Fruit fly (Drosophila melanogaster) whole organism, embryonic: Measurements from ENCODE around the gene mts.
A peak's percentile ranks its signal among the peaks of the same experiment; 100 is the strongest.

Source experiments
- Abd-B ChIP-seq: fragments of 200-800 bp; sonication (Bioruptor generic); optimal IDR thresholded peaks from 2 replicates; lab custom pipeline; 2018; ENCODE audit warnings: missing biosample characterization, mild to moderate bottlenecking, missing genetic modification characterization, moderate library complexity
- B-H1 ChIP-seq: fragments of 200-800 bp; sonication (Bioruptor generic); IDR thresholded peaks from 3 replicates; pipeline ENCODE4 v1.3.6; 2022; ENCODE audit warnings: missing biosample characterization, missing genetic modification characterization
- Bgb ChIP-seq: fragments of 200-800 bp; sonication (Bioruptor generic); IDR thresholded peaks from 2 replicates; pipeline ENCODE4 v1.3.6; 2022; ENCODE audit warnings: missing biosample characterization, missing genetic modification characterization; ENCODE audit not compliant: partially characterized antibody
- Blimp-1 ChIP-seq: fragments of 200-800 bp; sonication (Bioruptor generic); optimal IDR thresholded peaks from 3 replicates; lab custom pipeline; 2018; ENCODE audit warnings: missing biosample characterization, missing genetic modification characterization, mild to moderate bottlenecking, moderate library complexity, missing genetic modification reagents
- CG10431 ChIP-seq: fragments of 200-800 bp; sonication (Bioruptor generic); optimal IDR thresholded peaks from 3 replicates; lab custom pipeline; 2018; ENCODE audit warnings: missing biosample characterization, mild to moderate bottlenecking, missing genetic modification characterization
- CG10654 ChIP-seq: fragments of 200-800 bp; sonication (Bioruptor generic); optimal IDR thresholded peaks from 2 replicates; lab custom pipeline; 2016; ENCODE audit warnings: missing biosample characterization, missing genetic modification characterization
- CG11696 ChIP-seq: fragments of 200-800 bp; sonication (Bioruptor generic); IDR thresholded peaks from 2 replicates; pipeline ENCODE4 v1.3.6; 2022; ENCODE audit warnings: missing biosample characterization, missing genetic modification characterization
- CG13894 ChIP-seq: fragments of 200-800 bp; sonication (Bioruptor generic); optimal IDR thresholded peaks from 3 replicates; lab custom pipeline; 2018; ENCODE audit warnings: missing biosample characterization, mild to moderate bottlenecking, missing genetic modification characterization, moderate library complexity
- CG14860 ChIP-seq: fragments of 200-800 bp; sonication (Bioruptor generic); IDR thresholded peaks from 3 replicates; pipeline ENCODE4 v1.3.6; 2022; ENCODE audit warnings: missing biosample characterization, missing genetic modification characterization; ENCODE audit not compliant: partially characterized antibody
- CG15601 ChIP-seq: fragments of 200-800 bp; sonication (Bioruptor generic); optimal IDR thresholded peaks from 3 replicates; lab custom pipeline; 2019; ENCODE audit warnings: missing biosample characterization, mild to moderate bottlenecking, missing genetic modification characterization, moderate library complexity
- CG1647 ChIP-seq: fragments of 200-800 bp; sonication (Bioruptor generic); optimal IDR thresholded peaks from 3 replicates; lab custom pipeline; 2016; ENCODE audit warnings: missing biosample characterization, missing genetic modification characterization
- CG16813 ChIP-seq: fragments of 200-800 bp; sonication (Bioruptor generic); IDR thresholded peaks from 3 replicates; pipeline ENCODE4 v1.3.6; 2022; ENCODE audit warnings: missing biosample characterization, missing genetic modification characterization; ENCODE audit not compliant: partially characterized antibody
- CG17829 ChIP-seq: fragments of 200-800 bp; optimal IDR thresholded peaks from 2 replicates; lab custom pipeline; 2019; ENCODE audit warnings: missing biosample characterization, mild to moderate bottlenecking, missing genetic modification characterization, moderate library complexity
- CG2712 ChIP-seq: fragments of 200-800 bp; optimal IDR thresholded peaks from 3 replicates; lab custom pipeline; 2019; ENCODE audit warnings: missing biosample characterization, mild to moderate bottlenecking, missing genetic modification characterization, moderate library complexity
- CG33213 ChIP-seq: fragments of 200-800 bp; sonication (Bioruptor generic); optimal IDR thresholded peaks from 3 replicates; lab custom pipeline; 2016; ENCODE audit warnings: missing biosample characterization, missing genetic modification characterization
- CG34422 ChIP-seq: fragments of 200-800 bp; sonication (Bioruptor generic); IDR thresholded peaks from 3 replicates; pipeline ENCODE4 v1.3.6; 2022; ENCODE audit warnings: missing biosample characterization, missing genetic modification characterization
- CG6689 ChIP-seq: fragments of 200-800 bp; sonication (Bioruptor generic); IDR thresholded peaks from 2 replicates; pipeline ENCODE4 v1.3.6; 2022; ENCODE audit warnings: missing biosample characterization, missing genetic modification characterization
- Deaf1 ChIP-seq: fragments of 200-800 bp; optimal IDR thresholded peaks from 3 replicates; lab custom pipeline; 2019; ENCODE audit warnings: missing biosample characterization, mild to moderate bottlenecking, missing genetic modification characterization, moderate library complexity
- Dp ChIP-seq: fragments of 200-800 bp; sonication (Bioruptor generic); optimal IDR thresholded peaks from 2 replicates; lab custom pipeline; 2018; ENCODE audit warnings: missing biosample characterization, mild to moderate bottlenecking, missing genetic modification characterization, moderate library complexity
- Ets97D ChIP-seq: fragments of 200-800 bp; sonication (Bioruptor generic); optimal IDR thresholded peaks from 3 replicates; lab custom pipeline; 2016; ENCODE audit warnings: missing biosample characterization, missing genetic modification characterization
- HLH3B ChIP-seq: fragments of 200-800 bp; sonication (Bioruptor generic); IDR thresholded peaks from 2 replicates; pipeline ENCODE4 v1.3.6; 2022; ENCODE audit warnings: missing biosample characterization, missing genetic modification characterization
- HmgD ChIP-seq: fragments of 200-800 bp; sonication (Bioruptor generic); optimal IDR thresholded peaks from 3 replicates; lab custom pipeline; 2016; ENCODE audit warnings: missing biosample characterization, missing genetic modification characterization
- Hr51 ChIP-seq, 2 experiments: fragments of 200-800 bp; sonication (Bioruptor generic); optimal IDR thresholded peaks; 2 replicates in 1 of 2; 3 replicates in 1 of 2; lab custom pipeline; 2016 to 2018; ENCODE audit warnings: missing biosample characterization in 2 of 2, missing genetic modification characterization in 2 of 2, mild to moderate bottlenecking in 1 of 2, moderate library complexity in 1 of 2
- Med ChIP-seq: fragments of 200-800 bp; sonication (Bioruptor generic); peaks from one replicate; lab custom pipeline; 2016; ENCODE audit warnings: missing biosample characterization, missing genetic modification characterization, mild to moderate bottlenecking, inconsistent platforms, moderate library complexity
- Mes4 ChIP-seq: fragments of 200-800 bp; sonication (Bioruptor generic); optimal IDR thresholded peaks from 2 replicates; lab custom pipeline; 2016; ENCODE audit warnings: missing biosample characterization, missing genetic modification characterization
- Myb ChIP-seq: fragments of 200-800 bp; sonication (Bioruptor generic); optimal IDR thresholded peaks from 2 replicates; lab custom pipeline; 2016; ENCODE audit warnings: missing biosample characterization, missing genetic modification characterization
- Neu2 ChIP-seq: fragments of 200-800 bp; sonication (Bioruptor generic); optimal IDR thresholded peaks from 3 replicates; lab custom pipeline; 2016; ENCODE audit warnings: missing biosample characterization, missing genetic modification characterization, borderline replicate concordance
- Scr ChIP-seq: fragments of 200-800 bp; sonication (Bioruptor generic); IDR thresholded peaks from 2 replicates; pipeline ENCODE4 v1.3.6; 2022; ENCODE audit warnings: missing biosample characterization, missing genetic modification characterization; ENCODE audit not compliant: partially characterized antibody
- Sry-β ChIP-seq: fragments of 200-800 bp; sonication (Bioruptor generic); optimal IDR thresholded peaks from 2 replicates; lab custom pipeline; 2018; ENCODE audit warnings: missing biosample characterization, mild to moderate bottlenecking, missing genetic modification characterization, moderate library complexity
- Usf ChIP-seq: fragments of 200-800 bp; sonication (Bioruptor generic); optimal IDR thresholded peaks from 2 replicates; lab custom pipeline; 2017; ENCODE audit warnings: missing genotype, missing biosample characterization, missing genetic modification characterization
- cad ChIP-seq: fragments of >200 bp; optimal IDR thresholded peaks from 2 replicates; lab custom pipeline; 2017; ENCODE audit warnings: missing biosample characterization, missing genetic modification characterization
- cg ChIP-seq: fragments of 200-800 bp; sonication (Bioruptor generic); optimal IDR thresholded peaks from 3 replicates; lab custom pipeline; 2019; ENCODE audit warnings: missing biosample characterization, mild to moderate bottlenecking, missing genetic modification characterization, moderate library complexity
- chinmo ChIP-seq: fragments of 200-800 bp; sonication (Bioruptor generic); IDR thresholded peaks from 4 replicates; pipeline ENCODE4 v1.3.6; 2022; ENCODE audit warnings: missing biosample characterization, missing genetic modification characterization; ENCODE audit not compliant: partially characterized antibody
- disco-r ChIP-seq: fragments of 200-800 bp; sonication (Bioruptor generic); optimal IDR thresholded peaks from 2 replicates; lab custom pipeline; 2016; ENCODE audit warnings: missing biosample characterization, missing genetic modification characterization
- grau ChIP-seq: fragments of 200-800 bp; optimal IDR thresholded peaks from 3 replicates; lab custom pipeline; 2019; ENCODE audit warnings: missing biosample characterization, mild to moderate bottlenecking, missing genetic modification characterization, moderate library complexity
- ind ChIP-seq: fragments of 200-800 bp; sonication (Bioruptor generic); optimal IDR thresholded peaks from 3 replicates; lab custom pipeline; 2016; ENCODE audit warnings: missing biosample characterization, missing genetic modification characterization
- knrl ChIP-seq: fragments of 200-800 bp; sonication (Bioruptor generic); IDR thresholded peaks from 3 replicates; pipeline ENCODE4 v1.3.6; 2022; ENCODE audit warnings: missing biosample characterization, missing genetic modification characterization; ENCODE audit not compliant: partially characterized antibody
- mld ChIP-seq: fragments of 200-800 bp; sonication (Bioruptor generic); IDR thresholded peaks from 3 replicates; pipeline ENCODE4 v1.3.6; 2022; ENCODE audit warnings: missing biosample characterization, missing genetic modification characterization; ENCODE audit not compliant: partially characterized antibody
- nerfin-1 ChIP-seq: fragments of 200-800 bp; sonication (Bioruptor generic); optimal IDR thresholded peaks from 3 replicates; lab custom pipeline; 2019; ENCODE audit warnings: missing biosample characterization, mild to moderate bottlenecking, missing genetic modification characterization, moderate library complexity
- org-1 ChIP-seq: fragments of 200-800 bp; sonication (Bioruptor generic); optimal IDR thresholded peaks from 2 replicates; lab custom pipeline; 2017; ENCODE audit warnings: missing biosample characterization, missing genetic modification characterization
- otp ChIP-seq: fragments of 200-800 bp; sonication (Bioruptor generic); IDR thresholded peaks from 3 replicates; pipeline ENCODE4, ENCODE4 v1.3.6; 2022; ENCODE audit warnings: missing biosample characterization, missing genetic modification characterization
- row ChIP-seq: fragments of 200-800 bp; sonication (Bioruptor generic); IDR thresholded peaks from 3 replicates; pipeline ENCODE4 v1.3.6; 2022; ENCODE audit warnings: missing biosample characterization, missing genetic modification characterization
- slbo ChIP-seq: fragments of 200-800 bp; sonication (Bioruptor generic); IDR thresholded peaks from 2 replicates; pipeline ENCODE4 v1.3.6; 2022; ENCODE audit warnings: missing biosample characterization, missing genetic modification characterization
- slou ChIP-seq: fragments of 200-800 bp; sonication (Bioruptor generic); optimal IDR thresholded peaks from 3 replicates; lab custom pipeline; 2016; ENCODE audit warnings: missing biosample characterization, missing genetic modification characterization
- stwl ChIP-seq: fragments of 200-800 bp; sonication (Bioruptor generic); optimal IDR thresholded peaks from 3 replicates; lab custom pipeline; 2018; ENCODE audit warnings: missing biosample characterization, mild to moderate bottlenecking, missing genetic modification characterization, moderate library complexity
- tna ChIP-seq: fragments of 200-800 bp; sonication (Bioruptor generic); IDR thresholded peaks from 2 replicates; pipeline ENCODE4 v1.3.6; 2022; ENCODE audit warnings: missing biosample characterization, missing genetic modification characterization; ENCODE audit not compliant: partially characterized antibody
- vfl ChIP-seq: fragments of 200-800 bp; sonication (Bioruptor generic); optimal IDR thresholded peaks from 2 replicates; lab custom pipeline; 2016; ENCODE audit warnings: missing biosample characterization, missing genetic modification characterization
- zfh1 ChIP-seq: fragments of 200-800 bp; sonication (Bioruptor generic); IDR thresholded peaks from 3 replicates; pipeline ENCODE4 v1.3.6; 2022; ENCODE audit warnings: missing biosample characterization, missing genetic modification characterization

The mts gene

dm6 chr2L:7855108-7855507 is 27.7 kb downstream of the mts start, which contains the start of gene CG14535 (continued):
- TF ChIP-seq Sry-β (GFP tag; lab: Kevin White, UChicago) (no peak), chinmo (no peak), Blimp-1 (GFP tag; lab: Kevin White, UChicago) (peak; percentile 59), Bgb (GFP tag; lab: Robert Waterston, UW) (no peak), slou (GFP tag; lab: Kevin White, UChicago) (no peak), cg (GFP tag; lab: Kevin White, UChicago) (peak; percentile 6), nerfin-1 (tag; lab: Kevin White, UChicago) (peak; percentile 13), B-H1 (GFP tag; lab: Robert Waterston, UW) (no peak), CG13894 (tag; lab: Kevin White, UChicago) (no peak), tna (GFP tag; lab: Robert Waterston, UW) (no peak), disco-r (GFP tag; lab: Kevin White, UChicago) (no peak), Neu2 (GFP tag; lab: Kevin White, UChicago) (no peak), Deaf1 (tag; lab: Kevin White, UChicago) (peak; percentile 95), Usf (GFP tag; lab: Kevin White, UChicago) (no peak), CG6689 (no peak), Ets97D (GFP tag; lab: Kevin White, UChicago) (no peak), mld (no peak), vfl (GFP tag; lab: Kevin White, UChicago) (no peak), slbo (GFP tag; lab: Robert Waterston, UW) (no peak), CG1647 (GFP tag; lab: Kevin White, UChicago) (no peak), Dp (GFP tag; lab: Kevin White, UChicago) (no peak), CG11696 (GFP tag; lab: Robert Waterston, UW) (no peak), CG10654 (GFP tag; lab: Kevin White, UChicago) (no peak), Med (GFP tag; lab: Kevin White, UChicago) (peak; percentile 17), Hr51 (GFP tag; optimal IDR thresholded peaks at IDR 0.05; lab: Kevin White, UChicago) (no peak), CG10431 (GFP tag; lab: Kevin White, UChicago) (no peak), Mes4 (no peak), org-1 (no peak)
- TF ChIP-seq, all 482 proteins: peak for 12

- TF ChIP-seq CG2712 (tag; lab: Kevin White, UChicago) (peak; percentile 11), stwl (tag; lab: Kevin White, UChicago) (peak; percentile 97), HLH3B (GFP tag; lab: Robert Waterston, UW) (peak; percentile 15; the same call in 1 of the 2 replicates), row (peak; percentile 23; the same call in 1 of the 3 replicates), Myb (peak; percentile 91), ind (peak; percentile 22), CG34422 (GFP tag; lab: Robert Waterston, UW) (peak; percentile 17; the same call in 1 of the 3 replicates), cad (GFP tag; lab: Kevin White, UChicago) (peak; percentile 94), Med (GFP tag; lab: Kevin White, UChicago) (peak; percentile 70), CG16813 (GFP tag; lab: Robert Waterston, UW) (peak; percentile 54; the same call in 1 of the 3 replicates), Abd-B (GFP tag; lab: Kevin White, UChicago) (peak; percentile 87), Scr (0 out of 2 replicates have a peak, but pooled peaks have one; percentile 12), otp (GFP tag; lab: Robert Waterston, UW) (0 out of 3 replicates have a peak, but pooled peaks have one; percentile 44), HmgD (peak; percentile 74), knrl (GFP tag; lab: Robert Waterston, UW) (peak; percentile 47; the same call in 2 of the 3 replicates), CG14860 (GFP tag; lab: Robert Waterston, UW) (0 out of 3 replicates have a peak, but pooled peaks have one; percentile 32), CG15601 (tag; lab: Kevin White, UChicago) (peak; percentile 2), grau (tag; lab: Kevin White, UChicago) (peak; percentile 1), CG33213 (peak; percentile 12), zfh1 (GFP tag; lab: Robert Waterston, UW) (peak; percentile 35; the same call in 1 of the 3 replicates), CG17829 (tag; lab: Kevin White, UChicago) (peak; percentile 10)
Observed at dm6 chr2L:7856380-7857127, 29.1 kb downstream of the mts start, which contains the start of gene lectin-28C. lectin-28C (plus strand) TSS chr2L:7857077.
